Worm (Caenorhabditis elegans) whole organism, mixed stage, embryonic: ENCODE results near the gene F42A6.1.

Source experiments
- flh-1 ChIP-seq: fragments of 200-800 bp; sonication (Bioruptor generic); optimal IDR thresholded peaks from 2 replicates; lab custom pipeline; 2018; ENCODE audit warnings: mild to moderate bottlenecking, missing genetic modification characterization, moderate library complexity, missing compliant biosample characterization
- lin-13 ChIP-seq: fragments of 150-350 bp; optimal IDR thresholded peaks from 2 replicates; lab custom pipeline; 2014; ENCODE audit warnings: missing biosample characterization, missing genetic modification characterization
- snpc-4 ChIP-seq: fragments of 150-350 bp; optimal IDR thresholded peaks from 2 replicates; lab custom pipeline; 2014; ENCODE audit warnings: missing biosample characterization, missing genetic modification characterization
- unc-62 ChIP-seq: fragments of 150-350 bp; optimal IDR thresholded peaks from 2 replicates; lab custom pipeline; 2014; ENCODE audit warnings: missing biosample characterization, missing genetic modification reagents, missing genetic modification characterization

DNA sequence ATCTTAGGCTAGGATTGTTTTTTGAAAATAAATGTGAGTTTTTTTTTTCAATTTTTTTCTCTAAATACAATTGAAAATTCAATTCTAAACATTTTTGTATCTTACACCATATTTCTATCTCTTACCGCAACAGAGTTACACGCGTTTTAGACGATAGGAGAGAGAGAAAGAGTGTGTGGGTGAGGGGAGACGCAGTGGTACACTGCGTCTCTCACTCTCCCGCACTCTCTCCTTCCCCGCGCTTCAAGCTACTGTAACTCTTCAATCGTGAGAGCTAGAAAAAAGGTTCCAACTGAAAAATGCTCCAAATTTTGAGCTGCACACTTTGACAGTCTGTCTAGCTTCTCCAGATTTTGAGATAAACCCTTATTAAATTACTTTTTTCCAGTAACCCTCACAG lies 8.9 kb downstream of the F42A6.1 start:
- TF ChIP-seq unc-62 (GFP tag; lab: Kevin White, UChicago): no peak
- TF ChIP-seq lin-13: no peak
- TF ChIP-seq flh-1: no peak
- no peak for TF ChIP-seq snpc-4 (tag; lab: Kevin White, UChicago)
